Fruit fly (Drosophila melanogaster): ENCODE measurements around the gene Ir64a.

dm6 chr3L:5348987-5349386, 33.6 kb downstream of the Ir64a start:
- TF ChIP-seq psq (optimal IDR thresholded peaks at IDR 0.05) (no peak), usp (GFP tag; optimal IDR thresholded peaks at IDR 0.05) (no peak), EcR (GFP tag; optimal IDR thresholded peaks at IDR 0.05) (no peak)
